Fruit fly (Drosophila melanogaster) S2 (cell line): ENCODE data around the gene Hmu.

Experiments
- CG8478 ChIP-seq: fragments of >200 bp; optimal IDR thresholded peaks from 2 replicates; lab custom pipeline; 2018
- CTCF ChIP-seq, 2 experiments: fragments of >200 bp; optimal IDR thresholded peaks; 2 replicates each; lab custom pipeline; 2018

Hmu gene

dm6 chr3R:27288202-27289135 lies at the start of gene Hmu, which contains the start of gene bigmax:
Hmu (plus strand) TSS chr3R:27288769.
bigmax (minus strand) TSS chr3R:27288526.
- TF ChIP-seq CTCF (optimal IDR thresholded peaks at IDR 0.05; lab: Kevin White, UChicago): peak in 1 of 2 experiments; percentile 7
- no peak for TF ChIP-seq CG8478 (lab: Kevin White, UChicago)

- TF ChIP-seq CG8478 (lab: Kevin White, UChicago) (no peak), CTCF (optimal IDR thresholded peaks at IDR 0.05; lab: Kevin White, UChicago) (no peak)
Measured at dm6 chr3R:27240967-27241366, 47.6 kb upstream of the Hmu start, which contains the start of gene CG17991. CG17991 (plus strand) TSS chr3R:27241267.

DNA sequence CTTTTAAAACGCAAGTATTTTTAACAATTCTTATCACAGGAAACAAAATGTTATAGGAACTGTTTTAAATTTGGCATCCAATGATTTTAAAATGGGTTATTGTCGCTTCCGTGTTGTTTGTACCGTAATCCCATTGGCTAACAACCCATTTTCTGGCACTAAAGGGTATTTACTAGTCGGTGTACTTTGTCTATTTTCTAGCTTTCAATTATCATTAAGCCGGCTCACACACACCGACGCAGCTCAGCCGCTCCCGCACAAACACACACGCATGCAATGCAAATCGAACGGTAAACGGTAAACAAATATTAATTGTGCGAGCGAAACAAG lies 44.2 kb upstream of the Hmu start:
- TF ChIP-seq CTCF (optimal IDR thresholded peaks at IDR 0.05; lab: Kevin White, UChicago) (no peak), CG8478 (lab: Kevin White, UChicago) (no peak)

- TF ChIP-seq CTCF (optimal IDR thresholded peaks at IDR 0.05; lab: Kevin White, UChicago): peak; percentile 53 to 65
- peak; percentile 11 for TF ChIP-seq CG8478 (lab: Kevin White, UChicago)
Measured at dm6 chr3R:27244742-27245400, 43.7 kb upstream of the Hmu start, which contains the start of gene CG18766. CG18766 (minus strand) TSS chr3R:27245249.

DNA sequence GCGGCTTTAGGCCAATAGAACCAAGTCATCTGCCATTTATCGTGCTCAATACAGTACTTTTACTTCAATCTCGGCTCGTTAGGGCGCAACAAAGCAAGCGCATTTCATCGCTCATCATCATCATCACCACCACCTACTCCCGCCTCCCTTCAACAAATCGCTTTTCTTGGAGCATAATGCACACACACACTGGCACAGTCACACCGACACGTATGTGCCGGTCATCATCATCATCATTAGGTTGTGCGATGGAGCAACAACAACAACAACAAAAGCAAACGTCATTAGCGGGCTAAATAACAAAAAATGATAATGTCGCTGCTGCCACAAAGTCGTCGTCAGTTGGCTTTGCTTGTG lies 43.2 kb upstream of the Hmu start:
- TF ChIP-seq CG8478 (lab: Kevin White, UChicago): no peak

dm6 chr3R:27246264-27246663 lies 42.3 kb upstream of the Hmu start:
- TF ChIP-seq CTCF (optimal IDR thresholded peaks at IDR 0.05; lab: Kevin White, UChicago): no peak
- no peak for TF ChIP-seq CG8478 (lab: Kevin White, UChicago)

- TF ChIP-seq CG8478 (lab: Kevin White, UChicago): no peak
- TF ChIP-seq CTCF (optimal IDR thresholded peaks at IDR 0.05; lab: Kevin White, UChicago): no peak
Measured at dm6 chr3R:27247892-27248291, 40.7 kb upstream of the Hmu start, which contains the start of gene CG5984. CG5984 (minus strand) TSS chr3R:27247992.

- no peak for TF ChIP-seq CG8478 (lab: Kevin White, UChicago)
- TF ChIP-seq CTCF (optimal IDR thresholded peaks at IDR 0.05; lab: Kevin White, UChicago): no peak
Measured at dm6 chr3R:27250907-27251306, 37.7 kb upstream of the Hmu start, which contains the start of the genes TTLL6B and TfIIA-L. TTLL6B (minus strand) TSS chr3R:27251007. TfIIA-L (plus strand) TSS chr3R:27251112.

dm6 chr3R:27253136-27253920 lies 35.2 kb upstream of the Hmu start, which contains the start of gene pll:
pll (minus strand) TSS chr3R:27253182.
- no peak for TF ChIP-seq CTCF (optimal IDR thresholded peaks at IDR 0.05; lab: Kevin White, UChicago)
- TF ChIP-seq CG8478 (lab: Kevin White, UChicago): no peak

dm6 chr3R:27253921-27254376 lies 34.6 kb upstream of the Hmu start:
- no peak for TF ChIP-seq CG8478 (lab: Kevin White, UChicago)
- TF ChIP-seq CTCF (optimal IDR thresholded peaks at IDR 0.05; lab: Kevin White, UChicago): no peak

DNA sequence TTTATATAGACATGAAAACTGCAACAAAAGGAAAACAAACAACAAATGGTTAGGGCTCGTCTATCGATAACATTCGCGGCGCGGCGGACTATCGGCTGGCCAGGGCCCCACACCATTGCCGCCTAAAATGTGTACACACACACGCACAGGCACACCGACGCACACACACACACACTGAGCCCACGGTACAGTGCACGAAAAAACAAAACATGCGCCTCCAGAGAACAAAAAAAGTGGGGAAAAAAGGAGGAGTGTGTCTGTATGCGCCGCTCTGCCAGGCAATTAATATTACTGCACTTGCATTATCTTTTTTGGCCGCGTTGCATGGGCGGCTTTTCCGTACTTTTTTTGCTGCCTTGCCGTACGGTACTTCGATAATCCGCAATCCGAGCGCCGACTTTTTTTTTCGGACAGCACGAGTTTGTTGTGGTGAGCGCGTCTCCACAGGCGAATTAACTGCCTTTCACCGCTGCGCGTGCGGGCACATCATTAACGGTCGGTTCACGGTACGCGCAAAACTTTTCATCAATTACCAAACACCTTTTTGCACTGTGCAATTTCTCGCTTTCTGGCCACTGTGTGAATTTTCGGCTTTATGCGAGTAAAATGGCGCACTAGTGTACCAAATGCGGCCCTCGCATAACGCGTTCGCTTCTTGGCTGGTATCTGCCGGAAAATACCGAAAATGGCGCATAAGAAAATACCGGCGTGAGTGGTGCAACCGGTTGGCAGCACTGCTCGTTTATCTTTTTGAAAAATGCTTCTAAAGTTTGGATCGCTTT lies 24.9 kb upstream of the Hmu start, which contains the start of gene woc:
TSS of gene woc (minus strand) at position 622 of the 782 bp plus-strand sequence.
- peak; percentile 24 to 33 for TF ChIP-seq CTCF (optimal IDR thresholded peaks at IDR 0.05; lab: Kevin White, UChicago)
- TF ChIP-seq CG8478 (lab: Kevin White, UChicago): no peak

DNA sequence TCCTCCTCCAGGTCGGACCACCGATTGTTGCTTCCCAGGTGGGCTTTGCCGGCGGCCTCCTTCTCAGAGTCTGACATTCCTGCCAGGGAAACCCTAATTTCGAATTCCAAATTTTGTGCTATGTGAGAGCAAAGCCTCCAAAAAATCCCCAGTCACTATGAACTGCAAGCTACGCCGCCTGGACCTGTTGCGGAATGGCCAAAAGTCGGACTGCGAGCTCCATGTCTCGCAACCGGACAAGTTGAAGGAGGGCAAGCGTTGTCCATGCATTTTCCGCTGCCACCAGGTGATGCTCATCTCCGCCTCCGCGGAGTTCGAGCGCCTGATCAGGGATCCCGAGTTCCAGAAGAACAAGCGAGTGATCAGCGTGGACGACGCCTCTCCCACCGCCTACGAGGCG lies 23.2 kb upstream of the Hmu start, which contains the start of the genes CG14262 and CG14260:
TSS of gene CG14262 (minus strand) at position 101 of the 400 bp plus-strand sequence.
TSS of gene CG14260 (plus strand) at position 128 of the 400 bp plus-strand sequence.
- TF ChIP-seq CG8478 (lab: Kevin White, UChicago) (no peak), CTCF (optimal IDR thresholded peaks at IDR 0.05; lab: Kevin White, UChicago) (no peak)
